Worm (Caenorhabditis elegans) whole organism, early embryonic: ENCODE results near the gene pyk-2.

ENCODE experiments used
- F13C5.2 ChIP-seq: sonication (generic microtip); optimal IDR thresholded peaks from 2 replicates; lab custom pipeline; 2017; ENCODE audit warnings: mild to moderate bottlenecking, missing genetic modification characterization, inconsistent platforms, missing compliant biosample characterization
- aly-1 ChIP-seq: sonication (generic microtip); optimal IDR thresholded peaks from 2 replicates; lab custom pipeline; 2016; ENCODE audit warnings: missing genetic modification characterization, missing compliant biosample characterization
- ama-1 ChIP-seq: fragments of 150-350 bp; optimal IDR thresholded peaks from 2 replicates; lab custom pipeline; 2014
- ceh-13 ChIP-seq: fragments of 200-800 bp; sonication (Bioruptor generic); optimal IDR thresholded peaks from 2 replicates; lab custom pipeline; 2018; ENCODE audit warnings: mild to moderate bottlenecking, missing genetic modification characterization, missing compliant biosample characterization
- flt-1 ChIP-seq: fragments of 200-800 bp; sonication (Bioruptor generic); IDR thresholded peaks from 2 replicates; pipeline ENCODE4 v1.3.6; 2022; ENCODE audit warnings: missing genetic modification characterization, missing compliant biosample characterization
- hmbx-1 ChIP-seq: sonication (generic microtip); optimal IDR thresholded peaks from 2 replicates; lab custom pipeline; 2016; ENCODE audit warnings: mild to moderate bottlenecking, missing genetic modification characterization, missing compliant biosample characterization
- hmg-4 ChIP-seq: fragments of 200-800 bp; sonication (Bioruptor generic); optimal IDR thresholded peaks from 2 replicates; lab custom pipeline; 2018; ENCODE audit warnings: mild to moderate bottlenecking, missing genetic modification characterization, missing compliant biosample characterization
- pes-1 ChIP-seq: fragments of 200-800 bp; sonication (Bioruptor generic); IDR thresholded peaks from 2 replicates; pipeline ENCODE4 v1.3.6; 2022; ENCODE audit warnings: missing genetic modification reagents, missing genetic modification characterization, missing compliant biosample characterization
- scrt-1 ChIP-seq: fragments of 200-800 bp; sonication (Bioruptor generic); IDR thresholded peaks from 2 replicates; pipeline ENCODE4 v1.3.6; 2022; ENCODE audit warnings: missing genetic modification characterization, missing compliant biosample characterization
- sea-1 ChIP-seq: fragments of 200-800 bp; sonication (Bioruptor generic); conservative IDR thresholded peaks from 2 replicates; pipeline ENCODE4 v1.3.6; 2022; ENCODE audit warnings: missing genetic modification characterization, missing compliant biosample characterization
- tra-4 ChIP-seq: sonication (generic microtip); optimal IDR thresholded peaks from 2 replicates; lab custom pipeline; 2017; ENCODE audit warnings: missing genetic modification characterization, missing compliant biosample characterization

- TF ChIP-seq flt-1 (GFP tag; lab: Robert Waterston, UW), result no peak
- TF ChIP-seq ama-1, result no peak
- no peak for TF ChIP-seq pes-1
- TF ChIP-seq aly-1 (tag; lab: Kevin White, UChicago), result no peak
- no peak for TF ChIP-seq tra-4 (tag; lab: Kevin White, UChicago)
- TF ChIP-seq F13C5.2, result no peak
- no peak for TF ChIP-seq hmg-4
- no peak for TF ChIP-seq scrt-1 (GFP tag; lab: Robert Waterston, UW)
- no peak for TF ChIP-seq ceh-13
- no peak for TF ChIP-seq sea-1 (GFP tag; lab: Robert Waterston, UW)
- TF ChIP-seq hmbx-1 (tag; lab: Kevin White, UChicago), result no peak
Observed at ce11 chrIV:10861102-10861501, 48.6 kb upstream of the pyk-2 start, which contains the start of gene rbm-22.
